Worm (Caenorhabditis elegans) whole organism, early embryonic: ENCODE measurements around the gene tag-180.

ENCODE experiments used
- hnd-1 ChIP-seq: sonication (generic microtip); optimal IDR thresholded peaks from 2 replicates; lab custom pipeline; 2016; ENCODE audit warnings: missing genetic modification characterization, missing compliant biosample characterization
- tbx-37 ChIP-seq: fragments of 200-800 bp; sonication (Bioruptor generic); conservative IDR thresholded peaks from 2 replicates; pipeline ENCODE4 v1.3.6; 2022; ENCODE audit warnings: missing genetic modification reagents, missing genetic modification characterization, missing compliant biosample characterization
- tra-4 ChIP-seq: sonication (generic microtip); optimal IDR thresholded peaks from 2 replicates; lab custom pipeline; 2017; ENCODE audit warnings: missing genetic modification characterization, missing compliant biosample characterization

DNA sequence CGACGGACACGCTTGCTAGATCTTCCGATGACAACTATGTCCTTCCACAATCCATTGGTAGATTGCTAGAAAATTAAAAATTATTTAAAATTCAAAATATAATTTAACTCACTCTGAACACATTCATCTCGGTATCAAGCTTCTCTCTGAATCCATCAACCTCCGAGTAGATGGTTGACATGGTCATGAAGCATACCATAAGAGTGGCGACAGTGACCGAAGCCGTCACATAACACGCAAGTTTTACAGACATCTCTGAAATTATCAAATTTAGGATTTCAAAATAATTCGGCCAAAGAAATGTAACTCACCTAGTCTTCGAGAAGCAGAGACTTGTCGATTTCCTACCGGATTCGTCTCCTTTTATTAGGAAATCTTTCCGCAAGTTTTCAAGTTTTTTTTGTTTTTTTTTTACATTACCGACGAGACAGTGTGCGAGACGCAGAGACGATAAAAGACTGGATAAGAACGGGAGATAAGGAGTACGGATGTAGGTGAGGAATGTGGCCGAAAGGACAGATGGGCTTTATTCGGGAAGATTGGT lies 8.3 kb upstream of the tag-180 start, which contains the start of gene sqt-1:
- TF ChIP-seq hnd-1 (no peak), tbx-37 (GFP tag; lab: Robert Waterston, UW) (no peak), tra-4 (tag; lab: Kevin White, UChicago) (no peak)
